Worm (Caenorhabditis elegans) whole organism, L2 larva: ENCODE measurements around the gene ttr-9.
A peak's percentile ranks its signal among the peaks of the same experiment; 100 is the strongest.

Experiments
- C34F6.9 ChIP-seq: fragments of 150-350 bp; optimal IDR thresholded peaks from 2 replicates; lab custom pipeline; 2014; ENCODE audit warnings: missing biosample characterization, missing genetic modification characterization
- F13H6.1 ChIP-seq: sonication (generic microtip); optimal IDR thresholded peaks from 2 replicates; lab custom pipeline; 2016; ENCODE audit warnings: missing genetic modification characterization, missing compliant biosample characterization
- R02D3.7 ChIP-seq: fragments of 150-350 bp; optimal IDR thresholded peaks from 2 replicates; lab custom pipeline; 2014; ENCODE audit warnings: missing biosample characterization, missing genetic modification characterization
- Y55F3AM.14 ChIP-seq: fragments of 200-800 bp; sonication (Bioruptor generic); optimal IDR thresholded peaks from 2 replicates; lab custom pipeline; 2018; ENCODE audit warnings: mild to moderate bottlenecking, missing genetic modification characterization, missing compliant biosample characterization
- ZK546.5 ChIP-seq: sonication (generic microtip); optimal IDR thresholded peaks from 2 replicates; lab custom pipeline; 2017; ENCODE audit warnings: missing biosample characterization, missing genetic modification characterization
- alr-1 ChIP-seq: fragments of 150-350 bp; optimal IDR thresholded peaks from 2 replicates; lab custom pipeline; 2014; ENCODE audit warnings: missing biosample characterization, missing genetic modification characterization
- aly-2 ChIP-seq: fragments of 150-350 bp; optimal IDR thresholded peaks from 2 replicates; lab custom pipeline; 2014; ENCODE audit warnings: missing biosample characterization, missing genetic modification characterization
- ama-1 ChIP-seq: fragments of 150-350 bp; optimal IDR thresholded peaks from 2 replicates; lab custom pipeline; 2018; ENCODE audit warnings: inconsistent platforms
- blmp-1 ChIP-seq: sonication (generic microtip); optimal IDR thresholded peaks from 2 replicates; lab custom pipeline; 2017; ENCODE audit warnings: missing genetic modification characterization, mild to moderate bottlenecking, missing compliant biosample characterization, antibody characterized with exemption, moderate library complexity; ENCODE audit not compliant: insufficient read depth
- ceh-16 ChIP-seq: fragments of 150-350 bp; optimal IDR thresholded peaks from 2 replicates; lab custom pipeline; 2014; ENCODE audit warnings: missing biosample characterization, missing genetic modification characterization
- ceh-82 ChIP-seq: fragments of 150-350 bp; optimal IDR thresholded peaks from 2 replicates; lab custom pipeline; 2014; ENCODE audit warnings: missing biosample characterization, missing genetic modification characterization
- crh-2 ChIP-seq: sonication (generic microtip); optimal IDR thresholded peaks from 2 replicates; lab custom pipeline; 2017; ENCODE audit warnings: missing biosample characterization, missing genetic modification characterization
- dmd-4 ChIP-seq: sonication (generic microtip); optimal IDR thresholded peaks from 2 replicates; lab custom pipeline; 2017; ENCODE audit warnings: missing biosample characterization, missing genetic modification characterization
- egl-27 ChIP-seq: sonication (generic microtip); optimal IDR thresholded peaks from 3 replicates; lab custom pipeline; 2017; ENCODE audit warnings: missing biosample characterization, missing genetic modification reagents, missing genetic modification characterization
- elt-1 ChIP-seq: fragments of 150-350 bp; optimal IDR thresholded peaks from 2 replicates; lab custom pipeline; 2014; ENCODE audit warnings: missing biosample characterization, missing genetic modification characterization
- elt-3 ChIP-seq: sonication (generic microtip); optimal IDR thresholded peaks from 2 replicates; lab custom pipeline; 2017; ENCODE audit warnings: missing biosample characterization, missing genetic modification characterization
- fos-1 ChIP-seq: fragments of 150-350 bp; optimal IDR thresholded peaks from 2 replicates; lab custom pipeline; 2014; ENCODE audit warnings: missing biosample characterization, missing genetic modification characterization
- gmeb-1 ChIP-seq: fragments of 150-350 bp; optimal IDR thresholded peaks from 2 replicates; lab custom pipeline; 2014; ENCODE audit warnings: missing biosample characterization, missing genetic modification characterization
- lin-11 ChIP-seq: fragments of 150-350 bp; sonication (generic microtip); optimal IDR thresholded peaks from 2 replicates; lab custom pipeline; 2014; ENCODE audit warnings: missing biosample characterization, missing genetic modification characterization, inconsistent platforms, mixed read lengths
- lin-13 ChIP-seq: fragments of 150-350 bp; optimal IDR thresholded peaks from 2 replicates; lab custom pipeline; 2014; ENCODE audit warnings: missing biosample characterization, missing genetic modification reagents, missing genetic modification characterization
- lin-39 ChIP-seq: fragments of 150-350 bp; optimal IDR thresholded peaks from 2 replicates; lab custom pipeline; 2014; ENCODE audit warnings: missing biosample characterization, missing genetic modification reagents, missing genetic modification characterization
- lsy-2 ChIP-seq, 2 experiments: fragments of 150-350 bp in 1 of 2; sonication (generic microtip) in 1 of 2; optimal IDR thresholded peaks; 2 replicates each; lab custom pipeline; 2014 to 2017; ENCODE audit warnings: missing biosample characterization in 2 of 2, missing genetic modification characterization in 2 of 2
- mab-5 ChIP-seq: fragments of 150-350 bp; optimal IDR thresholded peaks from 2 replicates; lab custom pipeline; 2014; ENCODE audit warnings: missing biosample characterization, missing genetic modification characterization
- mbf-1 ChIP-seq: sonication (generic microtip); optimal IDR thresholded peaks from 2 replicates; lab custom pipeline; 2017; ENCODE audit warnings: missing biosample characterization, missing genetic modification characterization
- mdl-1 ChIP-seq, 2 experiments: fragments of 150-350 bp in 1 of 2; sonication (generic microtip) in 1 of 2; optimal IDR thresholded peaks; 2 replicates each; lab custom pipeline; 2017; ENCODE audit warnings: missing biosample characterization in 2 of 2, missing genetic modification characterization in 2 of 2
- nhr-10 ChIP-seq: sonication (generic microtip); optimal IDR thresholded peaks from 2 replicates; lab custom pipeline; 2017; ENCODE audit warnings: missing biosample characterization, missing genetic modification characterization
- nhr-11 ChIP-seq: fragments of 150-350 bp; optimal IDR thresholded peaks from 2 replicates; lab custom pipeline; 2014; ENCODE audit warnings: missing biosample characterization, missing genetic modification characterization
- nhr-12 ChIP-seq: fragments of 150-350 bp; optimal IDR thresholded peaks from 2 replicates; lab custom pipeline; 2014; ENCODE audit warnings: missing biosample characterization, missing genetic modification characterization
- nhr-129 ChIP-seq: fragments of 150-350 bp; optimal IDR thresholded peaks from 2 replicates; lab custom pipeline; 2014; ENCODE audit warnings: missing biosample characterization, missing genetic modification characterization
- nhr-21 ChIP-seq: fragments of 150-350 bp; optimal IDR thresholded peaks from 2 replicates; lab custom pipeline; 2014; ENCODE audit warnings: missing biosample characterization, missing genetic modification characterization
- nhr-23 ChIP-seq: fragments of 150-350 bp; optimal IDR thresholded peaks from 2 replicates; lab custom pipeline; 2014; ENCODE audit warnings: missing biosample characterization, missing genetic modification reagents, missing genetic modification characterization
- nhr-237 ChIP-seq: fragments of 150-350 bp; optimal IDR thresholded peaks from 2 replicates; lab custom pipeline; 2014; ENCODE audit warnings: missing biosample characterization, missing genetic modification characterization
- nhr-25 ChIP-seq: fragments of 150-350 bp; sonication (generic microtip); optimal IDR thresholded peaks from 3 replicates; lab custom pipeline; 2014; ENCODE audit warnings: missing biosample characterization, missing genetic modification characterization
- nhr-6 ChIP-seq: fragments of 150-350 bp; optimal IDR thresholded peaks from 2 replicates; lab custom pipeline; 2014; ENCODE audit warnings: missing biosample characterization, missing genetic modification characterization
- nhr-77 ChIP-seq: fragments of 150-350 bp; optimal IDR thresholded peaks from 2 replicates; lab custom pipeline; 2014; ENCODE audit warnings: missing biosample characterization, missing genetic modification characterization
- peb-1 ChIP-seq: fragments of 150-350 bp; optimal IDR thresholded peaks from 2 replicates; lab custom pipeline; 2014; ENCODE audit warnings: missing biosample characterization, missing genetic modification characterization
- sem-4 ChIP-seq: fragments of 150-350 bp; optimal IDR thresholded peaks from 2 replicates; lab custom pipeline; 2014; ENCODE audit warnings: missing biosample characterization, missing genetic modification reagents, missing genetic modification characterization
- skn-1 ChIP-seq: sonication (generic microtip); optimal IDR thresholded peaks from 2 replicates; lab custom pipeline; 2017; ENCODE audit warnings: missing biosample characterization, missing genetic modification characterization
- sma-3 ChIP-seq: sonication (generic microtip); optimal IDR thresholded peaks from 2 replicates; lab custom pipeline; 2016; ENCODE audit warnings: missing genetic modification reagents, missing genetic modification characterization, missing compliant biosample characterization
- sma-9 ChIP-seq, 2 experiments: fragments of 150-350 bp in 1 of 2; sonication (generic microtip) in 1 of 2; optimal IDR thresholded peaks; 2 replicates each; lab custom pipeline; 2014 to 2016; ENCODE audit warnings: missing genetic modification characterization in 2 of 2, mild to moderate bottlenecking in 1 of 2, missing biosample characterization in 1 of 2, missing compliant biosample characterization in 1 of 2, missing genetic modification reagents in 1 of 2, moderate library complexity in 1 of 2
- snpc-4 ChIP-seq: fragments of 150-350 bp; optimal IDR thresholded peaks from 2 replicates; lab custom pipeline; 2014; ENCODE audit warnings: missing biosample characterization, missing genetic modification characterization
- unc-39 ChIP-seq: fragments of 150-350 bp; optimal IDR thresholded peaks from 2 replicates; lab custom pipeline; 2014; ENCODE audit warnings: missing biosample characterization, missing genetic modification characterization
- unc-55 ChIP-seq: fragments of 150-350 bp; sonication (generic microtip); optimal IDR thresholded peaks from 3 replicates; lab custom pipeline; 2014; ENCODE audit warnings: missing biosample characterization, missing genetic modification reagents, missing genetic modification characterization
- unc-62 ChIP-seq: fragments of 150-350 bp; optimal IDR thresholded peaks from 2 replicates; lab custom pipeline; 2014; ENCODE audit warnings: missing biosample characterization, missing genetic modification reagents, missing genetic modification characterization
- zag-1 ChIP-seq: fragments of 150-350 bp; optimal IDR thresholded peaks from 2 replicates; lab custom pipeline; 2014; ENCODE audit warnings: missing biosample characterization, missing genetic modification characterization
- ztf-1 ChIP-seq: fragments of 200-800 bp; sonication (Bioruptor generic); conservative IDR thresholded peaks from 2 replicates; pipeline ENCODE4 v1.3.6; 2022; ENCODE audit warnings: missing genetic modification characterization, missing compliant biosample characterization
- ztf-11 ChIP-seq: sonication (generic microtip); optimal IDR thresholded peaks from 2 replicates; lab custom pipeline; 2017; ENCODE audit warnings: missing biosample characterization, missing genetic modification characterization
- ztf-4 ChIP-seq: fragments of 150-350 bp; optimal IDR thresholded peaks from 2 replicates; lab custom pipeline; 2014; ENCODE audit warnings: missing biosample characterization, missing genetic modification characterization

The ttr-9 gene

DNA sequence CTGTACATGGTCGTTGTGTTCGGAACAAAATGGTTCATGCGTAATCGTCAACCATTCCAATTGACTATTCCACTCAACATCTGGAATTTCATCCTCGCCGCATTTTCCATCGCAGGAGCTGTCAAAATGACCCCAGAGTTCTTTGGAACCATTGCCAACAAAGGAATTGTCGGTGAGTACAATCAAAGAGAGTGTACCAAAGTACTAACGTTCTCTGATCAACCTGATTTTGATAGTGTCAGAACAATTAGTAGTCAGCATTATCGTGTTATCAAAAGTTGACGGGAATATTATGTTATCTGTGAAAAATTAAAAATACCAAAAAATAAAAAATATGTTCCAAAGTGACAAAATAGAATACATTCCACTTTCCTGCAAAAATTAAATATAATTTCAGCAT lies 20.9 kb upstream of the ttr-9 start:
- TF ChIP-seq fos-1 (tag; lab: Kevin White, UChicago), result peak; percentile 5
- TF ChIP-seq nhr-25 (tag; lab: Kevin White, UChicago), result no peak
- no peak for TF ChIP-seq ztf-1 (GFP tag; lab: Robert Waterston, UW)
- TF ChIP-seq sem-4, result no peak

DNA sequence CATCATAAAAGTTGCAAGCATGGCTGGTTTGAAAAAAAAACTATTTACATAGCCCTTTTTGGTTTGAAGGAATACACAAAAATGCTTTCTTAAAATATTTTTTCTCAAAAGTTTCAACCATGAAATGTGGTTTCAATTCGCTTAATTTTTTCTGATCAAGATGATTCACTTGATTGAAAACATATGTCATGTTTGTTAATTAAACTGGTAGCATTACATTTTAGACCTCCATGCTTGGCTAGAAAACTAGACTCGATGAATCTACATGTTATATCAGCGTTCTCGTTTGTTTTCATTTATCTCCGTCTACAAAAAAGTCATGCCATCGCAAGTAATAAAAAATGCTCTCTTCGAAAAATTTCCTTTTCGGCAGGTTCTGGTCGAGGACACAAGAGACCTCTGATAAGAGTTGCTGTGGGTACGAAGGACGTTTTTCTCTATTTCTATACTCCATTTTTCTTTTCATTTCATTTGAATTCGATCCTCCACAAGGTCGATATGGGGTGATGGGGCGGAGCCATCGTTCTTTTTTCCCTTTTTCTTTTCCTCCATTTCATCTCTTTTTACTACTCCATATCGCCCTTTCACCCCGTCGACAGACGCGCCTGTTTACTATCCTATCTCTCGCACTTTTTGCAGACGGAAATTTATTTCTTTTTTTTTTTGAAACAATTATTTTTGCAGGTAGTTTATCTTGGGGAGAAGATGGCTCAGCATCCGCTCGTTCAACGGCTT lies 19.7 kb upstream of the ttr-9 start, which contains the start of gene elo-1:
elo-1 (plus strand) TSS at position 685 of the 735 bp plus-strand sequence.
- TF ChIP-seq egl-27 (tag; lab: Kevin White, UChicago), result peak; percentile 27
- no peak for TF ChIP-seq nhr-77
- TF ChIP-seq lin-11, result no peak
- TF ChIP-seq nhr-129 (tag; lab: Kevin White, UChicago), result peak; percentile 30
- no peak for TF ChIP-seq nhr-21 (tag; lab: Kevin White, UChicago)
- no peak for TF ChIP-seq nhr-237 (tag; lab: Kevin White, UChicago)
- no peak for TF ChIP-seq mbf-1 (tag; lab: Kevin White, UChicago)
- TF ChIP-seq ceh-16 (tag; lab: Kevin White, UChicago), result no peak
- no peak for TF ChIP-seq dmd-4
- no peak for TF ChIP-seq sem-4
- TF ChIP-seq gmeb-1 (tag; lab: Kevin White, UChicago), result peak; percentile 57
- TF ChIP-seq fos-1 (tag; lab: Kevin White, UChicago), result peak; percentile 80
- TF ChIP-seq alr-1 (tag; lab: Kevin White, UChicago), result no peak
- TF ChIP-seq R02D3.7 (tag; lab: Kevin White, UChicago), result no peak
- TF ChIP-seq snpc-4 (tag; lab: Kevin White, UChicago), result no peak
- no peak for TF ChIP-seq C34F6.9 (tag; lab: Kevin White, UChicago)
- TF ChIP-seq nhr-11 (tag; lab: Kevin White, UChicago), result no peak
- TF ChIP-seq ceh-82 (tag; lab: Kevin White, UChicago), result no peak
- TF ChIP-seq unc-62 (GFP tag; lab: Kevin White, UChicago), result no peak
- TF ChIP-seq skn-1 (tag; lab: Kevin White, UChicago), result no peak
- TF ChIP-seq elt-1 (tag; lab: Kevin White, UChicago), result no peak
- no peak for TF ChIP-seq unc-39
- TF ChIP-seq sma-9 (GFP tag; optimal IDR thresholded peaks at IDR 0.05; lab: Kevin White, UChicago), result peak; percentile 69
- no peak for TF ChIP-seq sma-9 (tag; optimal IDR thresholded peaks at IDR 0.05; lab: Kevin White, UChicago)
- TF ChIP-seq Y55F3AM.14 (GFP tag; lab: Kevin White, UChicago), result no peak
- peak; percentile 64 for TF ChIP-seq crh-2 (tag; lab: Kevin White, UChicago)
- TF ChIP-seq mab-5 (tag; lab: Kevin White, UChicago), result no peak
- TF ChIP-seq ama-1, result no peak
- TF ChIP-seq nhr-12 (tag; lab: Kevin White, UChicago), result no peak
- no peak for TF ChIP-seq mdl-1 (tag; optimal IDR thresholded peaks at IDR 0.05; lab: Kevin White, UChicago)
- no peak for TF ChIP-seq unc-55 (GFP tag; lab: Kevin White, UChicago)
- TF ChIP-seq nhr-23 (tag; lab: Kevin White, UChicago), result no peak
- TF ChIP-seq ztf-1 (GFP tag; lab: Robert Waterston, UW), result no peak
- TF ChIP-seq nhr-6 (tag; lab: Kevin White, UChicago), result peak; percentile 12
- peak; percentile 61 for TF ChIP-seq sma-3 (GFP tag; lab: Kevin White, UChicago)
- TF ChIP-seq peb-1 (tag; lab: Kevin White, UChicago), result no peak
- TF ChIP-seq ZK546.5, result no peak
- TF ChIP-seq blmp-1 (tag; lab: Kevin White, UChicago), result peak; percentile 82
- no peak for TF ChIP-seq elt-3 (tag; lab: Kevin White, UChicago)
- TF ChIP-seq nhr-10 (tag; lab: Kevin White, UChicago), result no peak
- peak; percentile 34 for TF ChIP-seq nhr-25 (tag; lab: Kevin White, UChicago)
- TF ChIP-seq lin-39 (tag; lab: Kevin White, UChicago), result no peak
- no peak for TF ChIP-seq ztf-4 (tag; lab: Kevin White, UChicago)
- TF ChIP-seq aly-2 (tag; lab: Kevin White, UChicago), result no peak
- no peak for TF ChIP-seq zag-1 (tag; lab: Kevin White, UChicago)
- TF ChIP-seq lin-13 (GFP tag; lab: Kevin White, UChicago), result peak; percentile 28
- peak in 1 of 2 experiments; percentile 16 for TF ChIP-seq lsy-2 (tag; optimal IDR thresholded peaks at IDR 0.05; lab: Kevin White, UChicago)
- no peak for TF ChIP-seq ztf-11 (tag; lab: Kevin White, UChicago)
- TF ChIP-seq F13H6.1, result peak; percentile 42
